Worm (Caenorhabditis elegans): ENCODE measurements around the gene Y50D4A.4.

ce11 chrV:1176277-1176839, 19.6 kb downstream of the Y50D4A.4 start, which contains the start of gene T21H3.1:
- no peak for TF ChIP-seq mel-28 (tag; optimal IDR thresholded peaks at IDR 0.05; ENCODE audit: borderline replicate concordance)
- TF ChIP-seq ets-4 (GFP tag; optimal IDR thresholded peaks at IDR 0.05) = peak; percentile 56
- TF ChIP-seq dpl-1 (GFP tag; optimal IDR thresholded peaks at IDR 0.05) = no peak

All from whole organism, young adult.